Worm (Caenorhabditis elegans) whole organism, L1 larva: ENCODE results near the gene pie-1.
A peak's percentile ranks its signal among the peaks of the same experiment; 100 is the strongest.

ENCODE experiments used
- C04F5.9 ChIP-seq: sonication (generic microtip); optimal IDR thresholded peaks from 2 replicates; lab custom pipeline; 2016; ENCODE audit warnings: missing genetic modification characterization, missing compliant biosample characterization
- C16A3.4 ChIP-seq: fragments of 150-350 bp; optimal IDR thresholded peaks from 2 replicates; lab custom pipeline; 2014; ENCODE audit warnings: missing biosample characterization, missing genetic modification characterization
- C34B4.2 ChIP-seq: sonication (generic microtip); optimal IDR thresholded peaks from 2 replicates; lab custom pipeline; 2017; ENCODE audit warnings: mild to moderate bottlenecking, missing genetic modification characterization, missing compliant biosample characterization
- alr-1 ChIP-seq: fragments of 200-800 bp; sonication (Bioruptor generic); optimal IDR thresholded peaks from 2 replicates; lab custom pipeline; 2018; ENCODE audit warnings: borderline replicate concordance, mild to moderate bottlenecking, missing genetic modification characterization, missing compliant biosample characterization
- aly-2 ChIP-seq: fragments of 150-350 bp; optimal IDR thresholded peaks from 2 replicates; lab custom pipeline; 2014; ENCODE audit warnings: missing biosample characterization, missing genetic modification characterization
- ama-1 ChIP-seq: fragments of 150-350 bp; optimal IDR thresholded peaks from 2 replicates; lab custom pipeline; 2014
- blmp-1 ChIP-seq: fragments of 150-350 bp; optimal IDR thresholded peaks from 2 replicates; lab custom pipeline; 2014; ENCODE audit warnings: missing biosample characterization, missing genetic modification characterization
- ceh-8 ChIP-seq: fragments of 200-800 bp; sonication (Bioruptor generic); optimal IDR thresholded peaks from 2 replicates; lab custom pipeline; 2018; ENCODE audit warnings: mild to moderate bottlenecking, missing genetic modification characterization, moderate library complexity, missing compliant biosample characterization
- ces-1 ChIP-seq: fragments of 150-350 bp; optimal IDR thresholded peaks from 2 replicates; lab custom pipeline; 2014; ENCODE audit warnings: missing biosample characterization, missing genetic modification reagents, missing genetic modification characterization
- dpl-1 ChIP-seq, 3 experiments: fragments of 150-350 bp in 2 of 3; sonication (generic microtip) in 1 of 3; optimal IDR thresholded peaks; 2 replicates each; lab custom pipeline; 2014 to 2017; ENCODE audit warnings: missing biosample characterization in 3 of 3, missing genetic modification characterization in 3 of 3, missing genetic modification reagents in 3 of 3
- dsc-1 ChIP-seq: sonication (generic microtip); optimal IDR thresholded peaks from 2 replicates; lab custom pipeline; 2016; ENCODE audit warnings: mild to moderate bottlenecking, missing genetic modification characterization, missing compliant biosample characterization
- efl-1 ChIP-seq, 4 experiments: fragments of 150-350 bp; optimal IDR thresholded peaks in 3 of 4; peaks in 1 of 4; 1 replicate in 1 of 4; 2 replicates in 3 of 4; lab custom pipeline; 2014; ENCODE audit warnings: missing biosample characterization in 2 of 4, missing genetic modification characterization in 2 of 4, missing genetic modification reagents in 2 of 4
- egl-13 ChIP-seq: sonication (generic microtip); optimal IDR thresholded peaks from 2 replicates; lab custom pipeline; 2016; ENCODE audit warnings: missing genotype, missing genetic modification reagents, missing genetic modification characterization, missing compliant biosample characterization
- elt-2 ChIP-seq: sonication (generic microtip); optimal IDR thresholded peaks from 2 replicates; lab custom pipeline; 2016; ENCODE audit warnings: missing genetic modification characterization, mild to moderate bottlenecking, inconsistent platforms, missing compliant biosample characterization, missing genetic modification reagents
- elt-3 ChIP-seq, 6 experiments: fragments of 150-350 bp in 1 of 6; sonication (generic microtip); optimal IDR thresholded peaks; 2 replicates each; lab custom pipeline; 2017 to 2018; ENCODE audit warnings: missing biosample characterization in 6 of 6, missing genetic modification characterization in 6 of 6, inconsistent platforms in 1 of 6
- fkh-4 ChIP-seq: sonication (generic microtip); optimal IDR thresholded peaks from 2 replicates; lab custom pipeline; 2016; ENCODE audit warnings: missing compliant biosample characterization, missing genetic modification characterization, borderline replicate concordance
- fkh-8 ChIP-seq: sonication (generic microtip); optimal IDR thresholded peaks from 2 replicates; lab custom pipeline; 2016; ENCODE audit warnings: mild to moderate bottlenecking, missing genetic modification characterization, missing compliant biosample characterization
- fos-1 ChIP-seq: fragments of 150-350 bp; optimal IDR thresholded peaks from 2 replicates; lab custom pipeline; 2014; ENCODE audit warnings: missing biosample characterization, missing genetic modification characterization
- hlh-4 ChIP-seq: sonication (generic microtip); optimal IDR thresholded peaks from 2 replicates; lab custom pipeline; 2016; ENCODE audit warnings: mild to moderate bottlenecking, missing genetic modification characterization, missing compliant biosample characterization
- isw-1 ChIP-seq: fragments of 200-800 bp; sonication (Bioruptor generic); IDR thresholded peaks from 2 replicates; pipeline ENCODE4 v1.3.6; 2022; ENCODE audit warnings: missing genetic modification characterization, missing compliant biosample characterization
- lin-13 ChIP-seq: fragments of 150-350 bp; optimal IDR thresholded peaks from 2 replicates; lab custom pipeline; 2014; ENCODE audit warnings: missing biosample characterization, missing genetic modification reagents, missing genetic modification characterization
- lin-35 ChIP-seq, 2 experiments: fragments of 150-350 bp; optimal IDR thresholded peaks; 2 replicates each; lab custom pipeline; 2014; ENCODE audit warnings: missing biosample characterization in 2 of 2, missing genetic modification characterization in 2 of 2, missing genetic modification reagents in 2 of 2
- lir-3 ChIP-seq: sonication (generic microtip); optimal IDR thresholded peaks from 2 replicates; lab custom pipeline; 2016; ENCODE audit warnings: mild to moderate bottlenecking, missing genetic modification characterization, moderate library complexity, missing compliant biosample characterization; ENCODE audit not compliant: poor library complexity
- lsy-2 ChIP-seq, 2 experiments: fragments of 150-350 bp; optimal IDR thresholded peaks; 2 replicates each; lab custom pipeline; 2014; ENCODE audit warnings: missing biosample characterization in 2 of 2, missing genetic modification characterization in 2 of 2
- mef-2 ChIP-seq: fragments of 150-350 bp; optimal IDR thresholded peaks from 2 replicates; lab custom pipeline; 2014; ENCODE audit warnings: missing biosample characterization, missing genetic modification characterization
- mep-1 ChIP-seq: fragments of 150-350 bp; optimal IDR thresholded peaks from 2 replicates; lab custom pipeline; 2014; ENCODE audit warnings: missing biosample characterization, missing genetic modification characterization
- nhr-12 ChIP-seq: sonication (generic microtip); optimal IDR thresholded peaks from 2 replicates; lab custom pipeline; 2017; ENCODE audit warnings: missing biosample characterization, missing genetic modification characterization
- nhr-19 ChIP-seq: fragments of 200-800 bp; sonication (Bioruptor generic); conservative IDR thresholded peaks from 2 replicates; pipeline ENCODE4 v1.3.6; 2022; ENCODE audit warnings: missing genetic modification characterization, missing compliant biosample characterization
- nhr-20 ChIP-seq: sonication (generic microtip); optimal IDR thresholded peaks from 2 replicates; lab custom pipeline; 2016; ENCODE audit warnings: mild to moderate bottlenecking, missing genetic modification characterization, missing compliant biosample characterization
- nhr-237 ChIP-seq: fragments of 150-350 bp; optimal IDR thresholded peaks from 2 replicates; lab custom pipeline; 2014; ENCODE audit warnings: missing biosample characterization, missing genetic modification characterization
- nhr-28 ChIP-seq: fragments of 150-350 bp; optimal IDR thresholded peaks from 2 replicates; lab custom pipeline; 2014; ENCODE audit warnings: missing biosample characterization, missing genetic modification characterization
- nhr-47 ChIP-seq: sonication (generic microtip); optimal IDR thresholded peaks from 2 replicates; lab custom pipeline; 2016; ENCODE audit warnings: mild to moderate bottlenecking, missing genetic modification characterization, moderate library complexity, missing compliant biosample characterization
- nhr-77 ChIP-seq: fragments of 150-350 bp; optimal IDR thresholded peaks from 2 replicates; lab custom pipeline; 2014; ENCODE audit warnings: missing biosample characterization, missing genetic modification characterization
- nhr-84 ChIP-seq: sonication (generic microtip); optimal IDR thresholded peaks from 2 replicates; lab custom pipeline; 2017; ENCODE audit warnings: missing biosample characterization, missing genetic modification characterization
- nhr-85 ChIP-seq: sonication (generic microtip); peaks from one replicate; lab custom pipeline; 2016; ENCODE audit warnings: missing genetic modification characterization, inconsistent platforms, missing compliant biosample characterization
- nhr-90 ChIP-seq: sonication (generic microtip); optimal IDR thresholded peaks from 2 replicates; lab custom pipeline; 2016; ENCODE audit warnings: mild to moderate bottlenecking, missing genetic modification characterization, missing compliant biosample characterization; ENCODE audit not compliant: poor library complexity
- pag-3 ChIP-seq: sonication (generic microtip); optimal IDR thresholded peaks from 2 replicates; lab custom pipeline; 2017; ENCODE audit warnings: missing genetic modification characterization, mild to moderate bottlenecking, missing compliant biosample characterization, antibody characterized with exemption, borderline replicate concordance; ENCODE audit not compliant: insufficient read depth
- pax-3 ChIP-seq: fragments of 200-800 bp; sonication (Bioruptor generic); optimal IDR thresholded peaks from 2 replicates; lab custom pipeline; 2018; ENCODE audit warnings: mild to moderate bottlenecking, missing genetic modification characterization, moderate library complexity, missing compliant biosample characterization
- pqm-1 ChIP-seq: sonication (generic microtip); optimal IDR thresholded peaks from 3 replicates; lab custom pipeline; 2017; ENCODE audit warnings: missing biosample characterization, missing genetic modification characterization
- rnt-1 ChIP-seq: sonication (generic microtip); optimal IDR thresholded peaks from 2 replicates; lab custom pipeline; 2016; ENCODE audit warnings: mild to moderate bottlenecking, missing genetic modification characterization, moderate library complexity, missing compliant biosample characterization
- skn-1 ChIP-seq: fragments of 150-350 bp; optimal IDR thresholded peaks from 2 replicates; lab custom pipeline; 2014; ENCODE audit warnings: missing biosample characterization, missing genetic modification characterization
- snu-23 ChIP-seq: sonication (generic microtip); optimal IDR thresholded peaks from 2 replicates; lab custom pipeline; 2016; ENCODE audit warnings: missing genetic modification characterization, missing compliant biosample characterization
- sptf-1 ChIP-seq: fragments of 150-350 bp; optimal IDR thresholded peaks from 2 replicates; lab custom pipeline; 2014; ENCODE audit warnings: missing biosample characterization, missing genetic modification characterization
- sup-37 ChIP-seq: fragments of 200-800 bp; sonication (Bioruptor generic); optimal IDR thresholded peaks from 2 replicates; lab custom pipeline; 2018; ENCODE audit warnings: mild to moderate bottlenecking, missing genetic modification characterization, missing compliant biosample characterization
- swsn-7 ChIP-seq: sonication (generic microtip); optimal IDR thresholded peaks from 2 replicates; lab custom pipeline; 2016; ENCODE audit warnings: missing genetic modification characterization, missing compliant biosample characterization
- tbx-2 ChIP-seq: sonication (generic microtip); optimal IDR thresholded peaks from 2 replicates; lab custom pipeline; 2016; ENCODE audit warnings: missing genetic modification characterization, missing compliant biosample characterization
- tlp-1 ChIP-seq: fragments of 150-350 bp; optimal IDR thresholded peaks from 2 replicates; lab custom pipeline; 2014; ENCODE audit warnings: missing biosample characterization, missing genetic modification characterization
- unc-130 ChIP-seq: fragments of 150-350 bp; optimal IDR thresholded peaks from 2 replicates; lab custom pipeline; 2017; ENCODE audit warnings: missing biosample characterization, missing genetic modification characterization, inconsistent platforms
- unc-62 ChIP-seq: fragments of 150-350 bp; optimal IDR thresholded peaks from 2 replicates; lab custom pipeline; 2014; ENCODE audit warnings: missing biosample characterization, missing genetic modification reagents, missing genetic modification characterization
- vab-15 ChIP-seq: sonication (generic microtip); optimal IDR thresholded peaks from 2 replicates; lab custom pipeline; 2017; ENCODE audit warnings: missing genotype, mild to moderate bottlenecking, missing genetic modification characterization, missing compliant biosample characterization
- xbp-1 ChIP-seq: sonication (generic microtip); optimal IDR thresholded peaks from 2 replicates; lab custom pipeline; 2016; ENCODE audit warnings: missing genetic modification characterization, missing compliant biosample characterization
- zag-1 ChIP-seq: fragments of 150-350 bp; optimal IDR thresholded peaks from 2 replicates; lab custom pipeline; 2014; ENCODE audit warnings: missing biosample characterization, missing genetic modification characterization
- ztf-4 ChIP-seq: fragments of 150-350 bp; optimal IDR thresholded peaks from 2 replicates; lab custom pipeline; 2014; ENCODE audit warnings: missing biosample characterization, missing genetic modification characterization

pie-1 gene

ce11 chrIII:12453315-12453714 lies 26.6 kb downstream of the pie-1 start, which contains the start of gene ani-1 (continued):
- TF ChIP-seq pag-3: no peak
- peak; percentile 49 for TF ChIP-seq nhr-90
- TF ChIP-seq xbp-1 (tag; lab: Kevin White, UChicago): peak; percentile 66
- no peak for TF ChIP-seq pax-3
- TF ChIP-seq fkh-4 (tag; lab: Kevin White, UChicago): no peak
- peak; percentile 82 to 89 for TF ChIP-seq lsy-2 (tag; optimal IDR thresholded peaks at IDR 0.05; lab: Kevin White, UChicago)
- TF ChIP-seq nhr-20 (tag; lab: Kevin White, UChicago): peak; percentile 58
- TF ChIP-seq egl-13: no peak
- TF ChIP-seq nhr-237 (tag; lab: Kevin White, UChicago): no peak
- TF ChIP-seq dsc-1 (tag; lab: Kevin White, UChicago): peak; percentile 19
- TF ChIP-seq mep-1 (tag; lab: Kevin White, UChicago): peak; percentile 69
- TF ChIP-seq elt-2 (tag; lab: Kevin White, UChicago): no peak
- TF ChIP-seq C16A3.4 (tag; lab: Kevin White, UChicago): peak; percentile 81
- TF ChIP-seq nhr-85 (tag; lab: Kevin White, UChicago): peak; percentile 84
- TF ChIP-seq unc-130 (tag; lab: Kevin White, UChicago): peak; percentile 75
- peak; percentile 61 for TF ChIP-seq skn-1 (tag; lab: Kevin White, UChicago)
- TF ChIP-seq sptf-1: no peak
- TF ChIP-seq zag-1 (tag; lab: Kevin White, UChicago): no peak
- no peak for TF ChIP-seq sup-37 (GFP tag; lab: Kevin White, UChicago)
- no peak for TF ChIP-seq aly-2 (tag; lab: Kevin White, UChicago)
- TF ChIP-seq lin-13 (GFP tag; lab: Kevin White, UChicago): peak; percentile 72
- TF ChIP-seq elt-3 (tag; optimal IDR thresholded peaks at IDR 0.05; lab: Kevin White, UChicago): peak in 1 of 6 experiments; percentile 42
- TF ChIP-seq vab-15: no peak
- peak; percentile 59 for TF ChIP-seq swsn-7 (tag; lab: Kevin White, UChicago)
- TF ChIP-seq unc-62 (GFP tag; lab: Kevin White, UChicago): no peak
- peak; percentile 88 to 92 (median 90) for TF ChIP-seq dpl-1 (GFP tag; optimal IDR thresholded peaks at IDR 0.05; lab: Kevin White, UChicago)
- TF ChIP-seq mef-2 (tag; lab: Kevin White, UChicago): no peak
- TF ChIP-seq blmp-1: no peak
- TF ChIP-seq ceh-8: peak; percentile 45
- TF ChIP-seq snu-23 (GFP tag; lab: Kevin White, UChicago): peak; percentile 71
- no peak for TF ChIP-seq lir-3 (tag; lab: Kevin White, UChicago)
- TF ChIP-seq fos-1: no peak
- peak; percentile 76 for TF ChIP-seq ama-1 (lab: Kevin White, UChicago)
- TF ChIP-seq C04F5.9 (tag; lab: Kevin White, UChicago): no peak
- TF ChIP-seq pqm-1 (tag; lab: Kevin White, UChicago): no peak
- TF ChIP-seq rnt-1 (tag; lab: Kevin White, UChicago): peak; percentile 66
- no peak for TF ChIP-seq nhr-12
- peak; percentile 20 for TF ChIP-seq ztf-4 (tag; lab: Kevin White, UChicago)
- TF ChIP-seq nhr-77 (tag; lab: Kevin White, UChicago): peak; percentile 43
- peak; percentile 65 for TF ChIP-seq nhr-19
- no peak for TF ChIP-seq ces-1 (GFP tag; lab: Kevin White, UChicago)
- TF ChIP-seq nhr-47: peak; percentile 79
- TF ChIP-seq nhr-28 (tag; lab: Kevin White, UChicago): no peak
- TF ChIP-seq isw-1: peak; percentile 70
- TF ChIP-seq lin-35 (GFP tag; optimal IDR thresholded peaks at IDR 0.05; lab: Kevin White, UChicago): peak; percentile 93 to 94
- peak; percentile 91 to 97 for TF ChIP-seq efl-1 (optimal IDR thresholded peaks at IDR 0.05; lab: Kevin White, UChicago)
- peak; percentile 91 to 98 for TF ChIP-seq efl-1 (GFP tag; optimal IDR thresholded peaks at IDR 0.05 in 1 of 2; lab: Kevin White, UChicago)
- no peak for TF ChIP-seq nhr-84 (tag; lab: Kevin White, UChicago)
- peak; percentile 56 for TF ChIP-seq fkh-8
- no peak for TF ChIP-seq hlh-4
- TF ChIP-seq alr-1 (tag; lab: Kevin White, UChicago): no peak
- no peak for TF ChIP-seq C34B4.2 (tag; lab: Kevin White, UChicago)
- TF ChIP-seq tlp-1 (tag; lab: Kevin White, UChicago): no peak
- peak; percentile 68 for TF ChIP-seq tbx-2 (tag; lab: Kevin White, UChicago)
